Worm (Caenorhabditis elegans) whole organism, L1 larva: ENCODE measurements around the gene K02E11.7.

Experiments used
- aha-1 ChIP-seq: fragments of 150-350 bp; optimal IDR thresholded peaks from 2 replicates; lab custom pipeline; 2014; ENCODE audit warnings: missing biosample characterization, missing genetic modification characterization
- efl-1 ChIP-seq, 4 experiments: fragments of 150-350 bp; optimal IDR thresholded peaks in 3 of 4; peaks in 1 of 4; 1 replicate in 1 of 4; 2 replicates in 3 of 4; lab custom pipeline; 2014; ENCODE audit warnings: missing biosample characterization in 2 of 4, missing genetic modification characterization in 2 of 4, missing genetic modification reagents in 2 of 4
- nhr-12 ChIP-seq: sonication (generic microtip); optimal IDR thresholded peaks from 2 replicates; lab custom pipeline; 2017; ENCODE audit warnings: missing biosample characterization, missing genetic modification characterization
- rnt-1 ChIP-seq: sonication (generic microtip); optimal IDR thresholded peaks from 2 replicates; lab custom pipeline; 2016; ENCODE audit warnings: mild to moderate bottlenecking, missing genetic modification characterization, moderate library complexity, missing compliant biosample characterization

ce11 chrV:14299569-14300064 lies 45.5 kb upstream of the K02E11.7 start, which contains the start of the genes spig-3 and F14D7.12:
- TF ChIP-seq rnt-1 (tag; lab: Kevin White, UChicago) (no peak), nhr-12 (tag; lab: Kevin White, UChicago) (no peak), aha-1 (tag; lab: Kevin White, UChicago) (no peak), efl-1 (optimal IDR thresholded peaks at IDR 0.05; lab: Kevin White, UChicago) (no peak), efl-1 (GFP tag; optimal IDR thresholded peaks at IDR 0.05 in 1 of 2; lab: Kevin White, UChicago) (peak in 1 of 2 experiments; percentile 49)
